Fruit fly (Drosophila melanogaster) whole organism, embryonic: ENCODE results near the gene CG7213.
A peak's percentile ranks its signal among the peaks of the same experiment; 100 is the strongest.

Source experiments
- Aef1 ChIP-seq: fragments of 200-800 bp; sonication (Bioruptor generic); IDR thresholded peaks from 3 replicates; pipeline ENCODE4 v1.3.6; 2022; ENCODE audit warnings: missing biosample characterization, missing genetic modification characterization
- Atf3 ChIP-seq: fragments of 200-800 bp; sonication (Bioruptor generic); optimal IDR thresholded peaks from 3 replicates; lab custom pipeline; 2016; ENCODE audit warnings: missing biosample characterization, missing genetic modification characterization
- CG10274 ChIP-seq: fragments of 200-800 bp; sonication (Bioruptor generic); optimal IDR thresholded peaks from 3 replicates; lab custom pipeline; 2017; ENCODE audit warnings: missing biosample characterization, mild to moderate bottlenecking, missing genetic modification characterization
- CG12155 ChIP-seq: fragments of 200-800 bp; sonication (Bioruptor generic); optimal IDR thresholded peaks from 3 replicates; lab custom pipeline; 2016; ENCODE audit warnings: missing biosample characterization, missing genetic modification characterization
- CG13775 ChIP-seq: fragments of 200-800 bp; sonication (Bioruptor generic); optimal IDR thresholded peaks from 3 replicates; lab custom pipeline; 2017; ENCODE audit warnings: missing biosample characterization, mild to moderate bottlenecking, missing genetic modification characterization
- CG1529 ChIP-seq: fragments of 200-800 bp; sonication (Bioruptor generic); optimal IDR thresholded peaks from 3 replicates; lab custom pipeline; 2018; ENCODE audit warnings: missing biosample characterization, missing genetic modification characterization
- CG16863 ChIP-seq: fragments of 200-800 bp; sonication (Bioruptor generic); optimal IDR thresholded peaks from 3 replicates; lab custom pipeline; 2016; ENCODE audit warnings: missing biosample characterization, missing genetic modification characterization
- CG17568 ChIP-seq: fragments of 200-800 bp; sonication (Bioruptor generic); optimal IDR thresholded peaks from 2 replicates; lab custom pipeline; 2018; ENCODE audit warnings: missing biosample characterization, mild to moderate bottlenecking, missing genetic modification characterization, moderate library complexity
- CG18764 ChIP-seq: fragments of 200-800 bp; sonication (Bioruptor generic); optimal IDR thresholded peaks from 3 replicates; lab custom pipeline; 2016; ENCODE audit warnings: missing biosample characterization, missing genetic modification characterization
- CG2199 ChIP-seq: fragments of 200-800 bp; sonication (Bioruptor generic); IDR thresholded peaks from 3 replicates; pipeline ENCODE4 v1.3.6; 2022; ENCODE audit warnings: missing biosample characterization, missing genetic modification characterization
- CG30431 ChIP-seq: fragments of 200-800 bp; sonication (Bioruptor generic); optimal IDR thresholded peaks from 2 replicates; lab custom pipeline; 2017; ENCODE audit warnings: missing biosample characterization, missing genetic modification characterization
- CG3726 ChIP-seq: fragments of 200-800 bp; sonication (Bioruptor generic); IDR thresholded peaks from 3 replicates; pipeline ENCODE4, ENCODE4 v1.3.6; 2022; ENCODE audit warnings: missing biosample characterization, missing genetic modification characterization
- CG4404 ChIP-seq: fragments of 200-800 bp; sonication (Bioruptor generic); IDR thresholded peaks from 2 replicates; pipeline ENCODE4 v1.3.6; 2022; ENCODE audit warnings: missing biosample characterization, missing genetic modification characterization
- CG4424 ChIP-seq: fragments of 200-800 bp; sonication (Bioruptor generic); optimal IDR thresholded peaks from 3 replicates; lab custom pipeline; 2016; ENCODE audit warnings: missing biosample characterization, missing genetic modification characterization
- CG5953 ChIP-seq: fragments of 200-800 bp; sonication (Bioruptor generic); IDR thresholded peaks from 2 replicates; pipeline ENCODE4 v1.3.6; 2022; ENCODE audit warnings: missing biosample characterization, missing genetic modification characterization
- CG6813 ChIP-seq: fragments of 200-800 bp; sonication (Bioruptor generic); optimal IDR thresholded peaks from 2 replicates; lab custom pipeline; 2017; ENCODE audit warnings: missing biosample characterization, missing genetic modification characterization, mild to moderate bottlenecking, moderate library complexity, missing genetic modification reagents
- CG7839 ChIP-seq: fragments of 200-800 bp; sonication (Bioruptor generic); optimal IDR thresholded peaks from 3 replicates; lab custom pipeline; 2018; ENCODE audit warnings: missing biosample characterization, mild to moderate bottlenecking, missing genetic modification characterization, moderate library complexity
- CG8089 ChIP-seq: fragments of 200-800 bp; sonication (Bioruptor generic); optimal IDR thresholded peaks from 3 replicates; lab custom pipeline; 2016; ENCODE audit warnings: missing biosample characterization, missing genetic modification characterization
- CG8765 ChIP-seq: fragments of 200-800 bp; sonication (Bioruptor generic); IDR thresholded peaks from 2 replicates; pipeline ENCODE4 v1.3.6; 2022; ENCODE audit warnings: missing biosample characterization, missing genetic modification characterization
- CG9932 ChIP-seq: fragments of 200-800 bp; sonication (Bioruptor generic); IDR thresholded peaks from 2 replicates; pipeline ENCODE4 v1.3.6; 2022; ENCODE audit warnings: missing biosample characterization, missing genetic modification characterization
- CHES-1-like ChIP-seq: fragments of 200-800 bp; sonication (Bioruptor generic); optimal IDR thresholded peaks from 2 replicates; lab custom pipeline; 2016; ENCODE audit warnings: missing biosample characterization, missing genetic modification characterization
- H15 ChIP-seq: fragments of 200-800 bp; sonication (Bioruptor generic); IDR thresholded peaks from 3 replicates; pipeline ENCODE4 v1.3.6; 2022; ENCODE audit warnings: missing biosample characterization, missing genetic modification characterization
- HLH4C ChIP-seq: fragments of 200-800 bp; sonication (Bioruptor generic); IDR thresholded peaks from 3 replicates; pipeline ENCODE4 v1.3.6; 2022; ENCODE audit warnings: missing biosample characterization, missing genetic modification characterization; ENCODE audit not compliant: partially characterized antibody
- Lhr ChIP-seq: fragments of 200-800 bp; sonication (Bioruptor generic); optimal IDR thresholded peaks from 3 replicates; lab custom pipeline; 2017; ENCODE audit warnings: mild to moderate bottlenecking, missing biosample characterization, missing genetic modification reagents, missing genetic modification characterization
- Neu2 ChIP-seq: fragments of 200-800 bp; sonication (Bioruptor generic); optimal IDR thresholded peaks from 3 replicates; lab custom pipeline; 2016; ENCODE audit warnings: missing biosample characterization, missing genetic modification characterization, borderline replicate concordance
- Optix ChIP-seq: fragments of 200-800 bp; sonication (Bioruptor generic); IDR thresholded peaks from 3 replicates; pipeline ENCODE4 v1.3.6; 2022; ENCODE audit warnings: missing biosample characterization, missing genetic modification characterization
- al ChIP-seq: fragments of 200-800 bp; sonication (Bioruptor generic); IDR thresholded peaks from 2 replicates; pipeline ENCODE4 v1.3.6; 2022; ENCODE audit warnings: missing biosample characterization, missing genetic modification characterization
- amos ChIP-seq: fragments of 200-800 bp; sonication (Bioruptor generic); IDR thresholded peaks from 2 replicates; pipeline ENCODE4 v1.3.6; 2022; ENCODE audit warnings: missing biosample characterization, missing genetic modification characterization; ENCODE audit not compliant: partially characterized antibody
- aop ChIP-seq: fragments of 200-800 bp; sonication (Bioruptor generic); IDR thresholded peaks from 2 replicates; pipeline ENCODE4 v1.3.6; 2022; ENCODE audit warnings: missing biosample characterization, missing genetic modification characterization
- br ChIP-seq: fragments of >200 bp; optimal IDR thresholded peaks from 2 replicates; lab custom pipeline; 2017
- bsh ChIP-seq, 2 experiments: fragments of 200-800 bp; sonication (Bioruptor generic); optimal IDR thresholded peaks; 2 replicates each; lab custom pipeline; 2017 to 2018; ENCODE audit warnings: mild to moderate bottlenecking in 2 of 2, missing biosample characterization in 2 of 2, missing genetic modification characterization in 2 of 2, moderate library complexity in 1 of 2
- caup ChIP-seq: fragments of 200-800 bp; sonication (Bioruptor generic); optimal IDR thresholded peaks from 3 replicates; lab custom pipeline; 2017; ENCODE audit warnings: missing biosample characterization, mild to moderate bottlenecking, missing genetic modification characterization, moderate library complexity; ENCODE audit not compliant: severe bottlenecking
- esg ChIP-seq: fragments of 200-800 bp; sonication (Bioruptor generic); conservative IDR thresholded peaks from 2 replicates; pipeline ENCODE4 v1.3.6; 2022; ENCODE audit warnings: missing biosample characterization, missing genetic modification characterization
- fd64A ChIP-seq: fragments of 200-800 bp; sonication (Bioruptor generic); optimal IDR thresholded peaks from 3 replicates; lab custom pipeline; 2018; ENCODE audit warnings: missing biosample characterization, mild to moderate bottlenecking, missing genetic modification characterization
- gem ChIP-seq: fragments of 200-800 bp; sonication (Bioruptor generic); optimal IDR thresholded peaks from 2 replicates; lab custom pipeline; 2019; ENCODE audit warnings: missing biosample characterization, mild to moderate bottlenecking, missing genetic modification characterization, moderate library complexity
- jigr1 ChIP-seq: fragments of 200-800 bp; sonication (Bioruptor generic); IDR thresholded peaks from 3 replicates; pipeline ENCODE4 v1.3.6; 2022; ENCODE audit warnings: missing biosample characterization, missing genetic modification characterization
- jing ChIP-seq: fragments of 200-800 bp; sonication (Bioruptor generic); optimal IDR thresholded peaks from 2 replicates; lab custom pipeline; 2018; ENCODE audit warnings: missing biosample characterization, mild to moderate bottlenecking, missing genetic modification characterization
- knrl ChIP-seq: fragments of 200-800 bp; sonication (Bioruptor generic); IDR thresholded peaks from 3 replicates; pipeline ENCODE4 v1.3.6; 2022; ENCODE audit warnings: missing biosample characterization, missing genetic modification characterization; ENCODE audit not compliant: partially characterized antibody
- nom ChIP-seq: fragments of 200-800 bp; sonication (Bioruptor generic); optimal IDR thresholded peaks from 2 replicates; lab custom pipeline; 2017; ENCODE audit warnings: missing biosample characterization, missing genetic modification characterization, mild to moderate bottlenecking, moderate library complexity, missing genetic modification reagents
- odd ChIP-seq: fragments of 200-800 bp; sonication (Bioruptor generic); optimal IDR thresholded peaks from 2 replicates; lab custom pipeline; 2017; ENCODE audit warnings: missing biosample characterization, mild to moderate bottlenecking, missing genetic modification characterization
- org-1 ChIP-seq: fragments of 200-800 bp; sonication (Bioruptor generic); optimal IDR thresholded peaks from 2 replicates; lab custom pipeline; 2017; ENCODE audit warnings: missing biosample characterization, missing genetic modification characterization
- ro ChIP-seq: fragments of 200-800 bp; sonication (Bioruptor generic); IDR thresholded peaks from 2 replicates; pipeline ENCODE4 v1.3.6; 2022; ENCODE audit warnings: missing biosample characterization, missing genetic modification characterization
- salm ChIP-seq: fragments of 200-800 bp; sonication (Bioruptor generic); optimal IDR thresholded peaks from 2 replicates; lab custom pipeline; 2018; ENCODE audit warnings: missing biosample characterization, mild to moderate bottlenecking, missing genetic modification characterization
- sisA ChIP-seq: fragments of 200-800 bp; sonication (Bioruptor generic); IDR thresholded peaks from 2 replicates; pipeline ENCODE4 v1.3.6; 2022; ENCODE audit warnings: missing biosample characterization, missing genetic modification characterization
- slp2 ChIP-seq: fragments of 200-800 bp; sonication (Bioruptor generic); optimal IDR thresholded peaks from 2 replicates; lab custom pipeline; 2016; ENCODE audit warnings: missing biosample characterization, missing genetic modification characterization
- sqz ChIP-seq: fragments of 200-800 bp; sonication (Bioruptor generic); optimal IDR thresholded peaks from 3 replicates; lab custom pipeline; 2018; ENCODE audit warnings: missing biosample characterization, mild to moderate bottlenecking, missing genetic modification characterization
- tna ChIP-seq: fragments of 200-800 bp; sonication (Bioruptor generic); IDR thresholded peaks from 2 replicates; pipeline ENCODE4 v1.3.6; 2022; ENCODE audit warnings: missing biosample characterization, missing genetic modification characterization; ENCODE audit not compliant: partially characterized antibody
- wek ChIP-seq: fragments of 200-800 bp; sonication (Bioruptor generic); optimal IDR thresholded peaks from 3 replicates; lab custom pipeline; 2018; ENCODE audit warnings: missing biosample characterization, mild to moderate bottlenecking, missing genetic modification characterization, moderate library complexity
- wor ChIP-seq: fragments of 200-800 bp; sonication (Bioruptor generic); IDR thresholded peaks from 2 replicates; pipeline ENCODE4 v1.3.6; 2022; ENCODE audit warnings: missing biosample characterization, missing genetic modification characterization

Gene CG7213

DNA sequence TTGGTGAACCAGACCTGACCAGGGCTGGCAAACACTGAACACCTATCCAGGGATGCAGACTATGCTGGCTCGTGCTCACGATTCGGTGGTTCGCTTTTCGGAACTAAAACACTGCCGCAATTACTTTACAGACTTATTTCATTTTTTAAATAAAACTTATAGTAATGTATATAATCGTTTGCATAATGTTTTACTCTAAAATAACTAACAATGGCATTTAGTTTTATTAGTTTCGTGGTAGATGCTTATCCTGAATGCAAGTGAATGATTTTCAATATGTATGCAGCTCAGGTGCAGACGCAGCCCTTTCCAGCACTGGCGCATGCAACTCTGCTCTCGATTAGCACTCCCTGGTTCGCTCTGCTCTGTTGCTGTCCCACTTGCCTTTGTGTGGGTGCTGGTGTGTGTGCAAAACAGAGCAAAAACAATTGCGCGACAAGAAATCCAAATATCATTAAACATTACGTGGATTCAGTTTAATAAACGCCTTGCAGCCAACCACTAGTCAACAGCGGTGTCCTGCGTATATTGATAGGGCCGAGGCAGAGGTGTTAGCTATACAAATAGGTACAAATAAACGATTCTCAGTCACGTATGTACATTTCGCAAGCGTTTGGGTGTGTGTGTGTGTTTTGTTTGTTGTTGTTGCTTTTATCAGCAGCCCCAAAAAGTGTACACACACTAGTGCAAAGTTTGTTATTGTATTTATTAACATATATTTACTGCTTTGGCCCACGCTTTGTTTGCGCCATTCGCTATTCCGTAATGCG lies 53.6 kb downstream of the CG7213 start, which contains the start of the genes ERR and Atg18a (continued):
- no peak for TF ChIP-seq fd64A (GFP tag; lab: Kevin White, UChicago)
- peak; percentile 71; the same call in 2 of the 3 replicates for TF ChIP-seq jigr1 (GFP tag; lab: Robert Waterston, UW)
- peak; percentile 28 for TF ChIP-seq CG10274 (GFP tag; lab: Kevin White, UChicago)
- TF ChIP-seq salm (tag; lab: Kevin White, UChicago) = peak; percentile 16
- peak; percentile 45; the same call in 1 of the 3 replicates for TF ChIP-seq HLH4C (GFP tag; lab: Robert Waterston, UW)
- TF ChIP-seq CG18764 = peak; percentile 64
- TF ChIP-seq CG6813 = no peak
- TF ChIP-seq jing (GFP tag; lab: Kevin White, UChicago) = no peak
- no peak for TF ChIP-seq br
- peak; percentile 74 for TF ChIP-seq CG30431 (GFP tag; lab: Kevin White, UChicago)
- peak; percentile 11 for TF ChIP-seq odd (GFP tag; lab: Kevin White, UChicago)
- TF ChIP-seq sisA (GFP tag; lab: Robert Waterston, UW) = peak; percentile 91
- TF ChIP-seq Lhr (GFP tag; lab: Kevin White, UChicago) = peak; percentile 82
- TF ChIP-seq CG4424 = peak; percentile 79
- TF ChIP-seq CG9932 (GFP tag; lab: Robert Waterston, UW) = peak; percentile 97
- peak; percentile 61; the same call in 2 of the 3 replicates for TF ChIP-seq Optix
- TF ChIP-seq aop (GFP tag; lab: Robert Waterston, UW) = no peak
- TF ChIP-seq CG2199 (GFP tag; lab: Robert Waterston, UW) = peak; percentile 51; the same call in 1 of the 3 replicates
- TF ChIP-seq al (GFP tag; lab: Robert Waterston, UW) = peak; percentile 91
- peak; percentile 93 for TF ChIP-seq CG4404 (GFP tag; lab: Robert Waterston, UW)
- peak; percentile 83 for TF ChIP-seq wor
- peak; percentile 51 for TF ChIP-seq CG16863 (GFP tag; lab: Kevin White, UChicago)
- peak; percentile 62; the same call in 1 of the 2 replicates for TF ChIP-seq ro (GFP tag; lab: Robert Waterston, UW)
- no peak for TF ChIP-seq Neu2 (GFP tag; lab: Kevin White, UChicago)
- peak; percentile 90 for TF ChIP-seq CG13775 (GFP tag; lab: Kevin White, UChicago)
- peak; percentile 36 for TF ChIP-seq CG1529
- peak; percentile 74 for TF ChIP-seq caup (GFP tag; lab: Kevin White, UChicago)
- peak; percentile 90 for TF ChIP-seq CG12155
- TF ChIP-seq nom (GFP tag; lab: Kevin White, UChicago) = no peak
- TF ChIP-seq amos (GFP tag; lab: Robert Waterston, UW) = peak; percentile 65
- TF ChIP-seq bsh (GFP tag; optimal IDR thresholded peaks at IDR 0.05; lab: Kevin White, UChicago) = peak in 1 of 2 experiments; percentile 73
- TF ChIP-seq CG17568 = no peak
- peak; percentile 62 for TF ChIP-seq Atf3 (GFP tag; lab: Kevin White, UChicago)
- peak; percentile 91 for TF ChIP-seq Aef1
- peak; percentile 79 for TF ChIP-seq CHES-1-like (GFP tag; lab: Kevin White, UChicago)
- TF ChIP-seq tna = no peak
- TF ChIP-seq knrl (GFP tag; lab: Robert Waterston, UW) = peak; percentile 85
- peak; percentile 84; the same call in 2 of the 3 replicates for TF ChIP-seq CG3726 (GFP tag; lab: Robert Waterston, UW)
- TF ChIP-seq CG8089 (GFP tag; lab: Kevin White, UChicago) = peak; percentile 76
- TF ChIP-seq wek (GFP tag; lab: Kevin White, UChicago) = no peak
- TF ChIP-seq CG5953 (GFP tag; lab: Robert Waterston, UW) = 0 out of 2 replicates have a peak, but pooled peaks have one; percentile 43
- peak; percentile 76 for TF ChIP-seq slp2 (GFP tag; lab: Kevin White, UChicago)
- peak; percentile 87 for TF ChIP-seq esg
- peak; percentile 86 for TF ChIP-seq CG7839
- TF ChIP-seq H15 (GFP tag; lab: Robert Waterston, UW) = peak; percentile 88
- peak; percentile 30 for TF ChIP-seq org-1 (GFP tag; lab: Kevin White, UChicago)
- TF ChIP-seq sqz (GFP tag; lab: Kevin White, UChicago) = no peak
- TF ChIP-seq gem = peak; percentile 89
- peak; percentile 69 for TF ChIP-seq CG8765 (GFP tag; lab: Robert Waterston, UW)
